Worm (Caenorhabditis elegans) whole organism, L3 larva: ENCODE data around the gene K04E7.1.

Experiments
- ZK546.5 ChIP-seq: sonication (generic microtip); optimal IDR thresholded peaks from 2 replicates; lab custom pipeline; 2017; ENCODE audit warnings: missing biosample characterization, missing genetic modification characterization
- aly-2 ChIP-seq: fragments of 150-350 bp; optimal IDR thresholded peaks from 2 replicates; lab custom pipeline; 2014; ENCODE audit warnings: missing biosample characterization, missing genetic modification characterization
- ceh-9 ChIP-seq: sonication (generic microtip); optimal IDR thresholded peaks from 2 replicates; lab custom pipeline; 2018; ENCODE audit warnings: missing biosample characterization, missing genetic modification characterization
- fos-1 ChIP-seq: fragments of 150-350 bp; optimal IDR thresholded peaks from 2 replicates; lab custom pipeline; 2014; ENCODE audit warnings: missing biosample characterization, missing genetic modification characterization
- lin-39 ChIP-seq: fragments of 150-350 bp; optimal IDR thresholded peaks from 2 replicates; lab custom pipeline; 2018; ENCODE audit warnings: missing biosample characterization, missing genetic modification reagents, missing genetic modification characterization
- nhr-25 ChIP-seq: sonication (generic microtip); optimal IDR thresholded peaks from 2 replicates; lab custom pipeline; 2017; ENCODE audit warnings: missing biosample characterization, missing genetic modification characterization
- nhr-76 ChIP-seq: fragments of 150-350 bp; sonication (generic microtip); optimal IDR thresholded peaks from 5 replicates; lab custom pipeline; 2014; ENCODE audit warnings: missing biosample characterization, missing genetic modification characterization
- snpc-4 ChIP-seq: fragments of 150-350 bp; optimal IDR thresholded peaks from 2 replicates; lab custom pipeline; 2014; ENCODE audit warnings: missing biosample characterization, missing genetic modification characterization
- ztf-11 ChIP-seq: fragments of 150-350 bp; optimal IDR thresholded peaks from 2 replicates; lab custom pipeline; 2014; ENCODE audit warnings: missing biosample characterization, missing genetic modification characterization

DNA sequence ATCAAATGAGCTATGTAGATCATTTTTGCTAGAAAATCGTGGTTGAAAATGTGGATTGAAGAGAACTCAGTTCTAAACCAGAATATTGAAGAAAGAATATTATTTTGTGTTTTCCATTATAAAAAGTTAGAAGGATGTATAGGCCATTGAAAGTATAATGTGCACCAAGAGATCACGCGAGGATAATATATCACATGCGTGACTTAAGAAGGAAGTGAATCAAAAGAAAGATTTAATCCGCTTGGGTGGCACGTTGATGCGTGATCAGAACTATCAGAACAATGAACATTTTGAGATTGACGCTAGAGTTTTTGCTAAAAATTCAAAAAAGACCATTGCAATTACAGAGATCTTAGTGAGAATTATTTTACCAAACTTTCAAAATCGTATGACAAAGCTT is 26.0 kb upstream of the K04E7.1 start:
- TF ChIP-seq nhr-76 (no peak), lin-39 (tag; lab: Kevin White, UChicago) (no peak), snpc-4 (tag; lab: Kevin White, UChicago) (no peak), ztf-11 (no peak), ZK546.5 (tag; lab: Kevin White, UChicago) (no peak), aly-2 (tag; lab: Kevin White, UChicago) (no peak), fos-1 (no peak), ceh-9 (tag; lab: Kevin White, UChicago) (no peak), nhr-25 (tag; lab: Kevin White, UChicago) (no peak)
